Worm (Caenorhabditis elegans) whole organism, L4 larva: ENCODE measurements around the gene mig-10.

Experiments used
- arid-1 ChIP-seq: fragments of 200-800 bp; sonication (Bioruptor generic); conservative IDR thresholded peaks from 2 replicates; pipeline ENCODE4 v1.3.6; 2022; ENCODE audit warnings: missing genetic modification reagents, missing genetic modification characterization, missing compliant biosample characterization
- fos-1 ChIP-seq: fragments of 150-350 bp; optimal IDR thresholded peaks from 2 replicates; lab custom pipeline; 2014; ENCODE audit warnings: missing biosample characterization, missing genetic modification characterization
- lin-13 ChIP-seq: fragments of 150-350 bp; optimal IDR thresholded peaks from 2 replicates; lab custom pipeline; 2014; ENCODE audit warnings: missing biosample characterization, missing genetic modification reagents, missing genetic modification characterization

- no peak for TF ChIP-seq fos-1 (tag; lab: Kevin White, UChicago)
- peak; percentile 60; the same call in 1 of the 2 replicates for TF ChIP-seq arid-1 (GFP tag; lab: Robert Waterston, UW)
- TF ChIP-seq lin-13 (GFP tag; lab: Kevin White, UChicago), result peak; percentile 27
These were observed 28.5 kb downstream of the mig-10 start, which contains the start of the genes F10E9.7 and F10E9.5 for ce11 chrIII:8307356-8307755.
